Worm (Caenorhabditis elegans) whole organism, midembryonic: ENCODE results near the gene ZC204.17.
"Not testable (repeated sequence)": the region's sequence is repeated elsewhere in the genome, so short reads cannot be mapped to it uniquely, and the experiment has no call there.

Experiments
- T22C8.4 ChIP-seq: fragments of 200-800 bp; sonication (Bioruptor generic); IDR thresholded peaks from 2 replicates; pipeline ENCODE4 v1.3.6; 2022; ENCODE audit warnings: missing genetic modification characterization, missing compliant biosample characterization
- flt-1 ChIP-seq: fragments of 200-800 bp; sonication (Bioruptor generic); IDR thresholded peaks from 2 replicates; pipeline ENCODE4 v1.3.6; 2022; ENCODE audit warnings: missing genetic modification characterization, missing compliant biosample characterization
- med-1 ChIP-seq: sonication (generic microtip); optimal IDR thresholded peaks from 2 replicates; lab custom pipeline; 2017; ENCODE audit warnings: missing genetic modification characterization, mild to moderate bottlenecking, missing compliant biosample characterization, antibody characterized with exemption, missing genetic modification reagents; ENCODE audit not compliant: insufficient read depth
- tab-1 ChIP-seq: fragments of 200-800 bp; sonication (Bioruptor generic); IDR thresholded peaks from 2 replicates; pipeline ENCODE4 v1.3.6; 2022; ENCODE audit warnings: missing genetic modification characterization, missing compliant biosample characterization
- ztf-29 ChIP-seq: fragments of 200-800 bp; sonication (Bioruptor generic); IDR thresholded peaks from 2 replicates; pipeline ENCODE4 v1.3.6; 2022; ENCODE audit warnings: missing genetic modification reagents, missing genetic modification characterization, missing compliant biosample characterization

ce11 chrII:1633490-1633889 lies 12.6 kb downstream of the ZC204.17 start, which contains the start of gene C08E3.1:
- not testable (repeated sequence) for TF ChIP-seq flt-1 (GFP tag; lab: Robert Waterston, UW); T22C8.4; ztf-29 (GFP tag; lab: Robert Waterston, UW); med-1 (GFP tag; lab: Kevin White, UChicago); tab-1
